Worm (Caenorhabditis elegans) whole organism, young adult: ENCODE data around the gene C10C6.3.
A peak's percentile ranks its signal among the peaks of the same experiment; 100 is the strongest.

Experiments
- B0261.1 ChIP-seq: sonication (generic microtip); optimal IDR thresholded peaks from 2 replicates; lab custom pipeline; 2016; ENCODE audit warnings: mild to moderate bottlenecking, missing genetic modification characterization, moderate library complexity, missing compliant biosample characterization
- F23B12.7 ChIP-seq: sonication (generic microtip); optimal IDR thresholded peaks from 2 replicates; lab custom pipeline; 2017; ENCODE audit warnings: missing genetic modification characterization, mild to moderate bottlenecking, missing compliant biosample characterization, antibody characterized with exemption, moderate library complexity; ENCODE audit not compliant: insufficient read depth
- F33H1.4 ChIP-seq: fragments of 200-800 bp; sonication (Bioruptor generic); IDR thresholded peaks from 2 replicates; pipeline ENCODE4 v1.3.6; 2022; ENCODE audit warnings: missing genetic modification reagents, missing genetic modification characterization, missing compliant biosample characterization
- F37B4.10 ChIP-seq: fragments of 200-800 bp; sonication (Bioruptor generic); IDR thresholded peaks from 2 replicates; pipeline ENCODE4 v1.3.6; 2022; ENCODE audit warnings: missing genetic modification characterization, missing compliant biosample characterization
- F39B2.1 ChIP-seq: fragments of 200-800 bp; sonication (Bioruptor generic); IDR thresholded peaks from 2 replicates; pipeline ENCODE4 v1.3.6; 2022; ENCODE audit warnings: missing genetic modification reagents, missing genetic modification characterization, missing compliant biosample characterization
- F55B11.4 ChIP-seq: sonication (generic microtip); optimal IDR thresholded peaks from 2 replicates; lab custom pipeline; 2016; ENCODE audit warnings: missing compliant biosample characterization, missing genetic modification characterization, borderline replicate concordance; ENCODE audit not compliant: insufficient read depth
- T07F8.4 ChIP-seq: sonication (generic microtip); optimal IDR thresholded peaks from 2 replicates; lab custom pipeline; 2016; ENCODE audit warnings: mild to moderate bottlenecking, missing genetic modification characterization, moderate library complexity, missing compliant biosample characterization
- Y56A3A.18 ChIP-seq: fragments of 200-800 bp; sonication (Bioruptor generic); IDR thresholded peaks from 2 replicates; pipeline ENCODE4 v1.3.6; 2022; ENCODE audit warnings: missing genetic modification reagents, missing genetic modification characterization, missing compliant biosample characterization
- aptf-2 ChIP-seq: fragments of 200-800 bp; sonication (Bioruptor generic); conservative IDR thresholded peaks from 2 replicates; pipeline ENCODE4 v1.3.6; 2022; ENCODE audit warnings: missing genetic modification reagents, missing genetic modification characterization, missing compliant biosample characterization
- aptf-3 ChIP-seq: fragments of 200-800 bp; sonication (Bioruptor generic); IDR thresholded peaks from 2 replicates; pipeline ENCODE4 v1.3.6; 2022; ENCODE audit warnings: missing genetic modification characterization, missing compliant biosample characterization
- attf-5 ChIP-seq: fragments of 200-800 bp; sonication (Bioruptor generic); optimal IDR thresholded peaks from 2 replicates; lab custom pipeline; 2018; ENCODE audit warnings: mild to moderate bottlenecking, missing genetic modification characterization, missing compliant biosample characterization
- ccch-3 ChIP-seq: fragments of 200-800 bp; sonication (Bioruptor generic); optimal IDR thresholded peaks from 2 replicates; lab custom pipeline; 2018; ENCODE audit warnings: mild to moderate bottlenecking, missing genetic modification characterization, missing compliant biosample characterization
- ceh-79 ChIP-seq: sonication (generic microtip); optimal IDR thresholded peaks from 2 replicates; lab custom pipeline; 2017; ENCODE audit warnings: mild to moderate bottlenecking, missing genetic modification characterization, missing compliant biosample characterization
- dpff-1 ChIP-seq: sonication (generic microtip); optimal IDR thresholded peaks from 2 replicates; lab custom pipeline; 2017; ENCODE audit warnings: mild to moderate bottlenecking, missing genetic modification characterization, missing compliant biosample characterization
- egl-44 ChIP-seq: fragments of 200-800 bp; sonication (Bioruptor generic); IDR thresholded peaks from 2 replicates; pipeline ENCODE4 v1.3.6; 2022; ENCODE audit warnings: missing genetic modification reagents, missing genetic modification characterization, missing compliant biosample characterization
- ekl-4 ChIP-seq: fragments of 200-800 bp; sonication (Bioruptor generic); IDR thresholded peaks from 2 replicates; pipeline ENCODE4 v1.3.6; 2022; ENCODE audit warnings: missing genetic modification reagents, missing genetic modification characterization, missing compliant biosample characterization
- gei-17 ChIP-seq: fragments of 200-800 bp; sonication (Bioruptor generic); optimal IDR thresholded peaks from 2 replicates; lab custom pipeline; 2018; ENCODE audit warnings: mild to moderate bottlenecking, missing genetic modification characterization, missing compliant biosample characterization
- hlh-26 ChIP-seq: fragments of 200-800 bp; sonication (Bioruptor generic); conservative IDR thresholded peaks from 2 replicates; pipeline ENCODE4 v1.3.6; 2022; ENCODE audit warnings: missing genetic modification reagents, missing genetic modification characterization, missing compliant biosample characterization
- hrde-1 ChIP-seq: sonication (generic microtip); optimal IDR thresholded peaks from 2 replicates; lab custom pipeline; 2016; ENCODE audit warnings: missing genetic modification characterization, mild to moderate bottlenecking, missing compliant biosample characterization, moderate library complexity, missing genotype, missing genetic modification reagents, borderline replicate concordance
- let-526 ChIP-seq: fragments of 200-800 bp; sonication (Bioruptor generic); IDR thresholded peaks from 2 replicates; pipeline ENCODE4 v1.3.6; 2022; ENCODE audit warnings: missing genetic modification reagents, missing genetic modification characterization, missing compliant biosample characterization
- let-607 ChIP-seq, 2 experiments: fragments of 200-800 bp in 1 of 2; sonication (Bioruptor generic) in 1 of 2; sonication (generic microtip) in 1 of 2; optimal IDR thresholded peaks; 2 replicates each; lab custom pipeline; 2016 to 2018; ENCODE audit warnings: mild to moderate bottlenecking in 2 of 2, missing compliant biosample characterization in 2 of 2, missing genetic modification characterization in 2 of 2, moderate library complexity in 2 of 2, missing genotype in 1 of 2
- lin-26 ChIP-seq: fragments of 200-800 bp; sonication (Bioruptor generic); IDR thresholded peaks from 2 replicates; pipeline ENCODE4 v1.3.6; 2022; ENCODE audit warnings: missing genetic modification reagents, missing genetic modification characterization, missing compliant biosample characterization
- lin-35 ChIP-seq, 3 experiments: fragments of 150-350 bp in 2 of 3; sonication (generic microtip) in 1 of 3; optimal IDR thresholded peaks; 2 replicates each; lab custom pipeline; 2014 to 2018; ENCODE audit warnings: missing biosample characterization in 3 of 3, missing genetic modification characterization in 3 of 3, missing genetic modification reagents in 3 of 3
- lin-40 ChIP-seq: sonication (generic microtip); optimal IDR thresholded peaks from 2 replicates; lab custom pipeline; 2016; ENCODE audit warnings: missing genetic modification characterization, mild to moderate bottlenecking, missing compliant biosample characterization, missing genotype, missing genetic modification reagents
- lin-54 ChIP-seq: fragments of 200-800 bp; sonication (Bioruptor generic); optimal IDR thresholded peaks from 2 replicates; lab custom pipeline; 2018; ENCODE audit warnings: mild to moderate bottlenecking, missing genetic modification characterization, missing compliant biosample characterization
- madf-3 ChIP-seq: fragments of 200-800 bp; sonication (Bioruptor generic); IDR thresholded peaks from 2 replicates; pipeline ENCODE4 v1.3.6; 2022; ENCODE audit warnings: missing genetic modification reagents, missing genetic modification characterization, missing compliant biosample characterization
- madf-6 ChIP-seq: fragments of 200-800 bp; sonication (Bioruptor generic); IDR thresholded peaks from 2 replicates; pipeline ENCODE4 v1.3.6; 2022; ENCODE audit warnings: missing genetic modification reagents, missing genetic modification characterization, missing compliant biosample characterization
- mcd-1 ChIP-seq: fragments of 200-800 bp; sonication (Bioruptor generic); IDR thresholded peaks from 2 replicates; pipeline ENCODE4 v1.3.6; 2022; ENCODE audit warnings: missing genetic modification reagents, missing genetic modification characterization, missing compliant biosample characterization
- mxl-1 ChIP-seq: sonication (generic microtip); optimal IDR thresholded peaks from 2 replicates; lab custom pipeline; 2016; ENCODE audit warnings: missing genetic modification characterization, missing compliant biosample characterization
- nfya-1 ChIP-seq: sonication (generic microtip); optimal IDR thresholded peaks from 2 replicates; lab custom pipeline; 2017; ENCODE audit warnings: antibody characterized with exemption, missing compliant biosample characterization, missing genetic modification characterization, borderline replicate concordance; ENCODE audit not compliant: insufficient read depth
- nhr-120 ChIP-seq: fragments of 200-800 bp; sonication (Bioruptor generic); IDR thresholded peaks from 2 replicates; pipeline ENCODE4 v1.3.6; 2022; ENCODE audit warnings: missing genetic modification characterization, missing compliant biosample characterization
- nhr-179 ChIP-seq: sonication (generic microtip); optimal IDR thresholded peaks from 2 replicates; lab custom pipeline; 2016; ENCODE audit warnings: mild to moderate bottlenecking, missing genetic modification characterization, missing compliant biosample characterization
- nhr-90 ChIP-seq: sonication (generic microtip); optimal IDR thresholded peaks from 2 replicates; lab custom pipeline; 2016; ENCODE audit warnings: missing genotype, mild to moderate bottlenecking, missing genetic modification characterization, missing compliant biosample characterization
- pha-4 ChIP-seq: fragments of 150-350 bp; sonication (generic microtip); optimal IDR thresholded peaks from 2 replicates; lab custom pipeline; 2014; ENCODE audit warnings: missing biosample characterization, missing genetic modification reagents, missing genetic modification characterization
- repo-1 ChIP-seq: sonication (generic microtip); optimal IDR thresholded peaks from 2 replicates; lab custom pipeline; 2017; ENCODE audit warnings: mild to moderate bottlenecking, missing genetic modification characterization, missing compliant biosample characterization
- rpc-1 ChIP-seq, 2 experiments: fragments of 150-350 bp in 1 of 2; sonication (generic microtip) in 1 of 2; optimal IDR thresholded peaks; 2 replicates each; lab custom pipeline; 2014 to 2018; ENCODE audit warnings: missing biosample characterization in 1 of 2, missing genetic modification characterization in 1 of 2, missing genetic modification reagents in 1 of 2, missing genotype in 1 of 2
- snpc-3.4 ChIP-seq: sonication (generic microtip); optimal IDR thresholded peaks from 2 replicates; lab custom pipeline; 2017; ENCODE audit warnings: missing genetic modification characterization, mild to moderate bottlenecking, missing compliant biosample characterization, antibody characterized with exemption, moderate library complexity, missing genotype, missing genetic modification reagents
- snpc-4 ChIP-seq, 5 experiments: fragments of 150-350 bp in 1 of 5; sonication (generic microtip) in 4 of 5; optimal IDR thresholded peaks; 2 replicates each; lab custom pipeline; 2014 to 2018; ENCODE audit warnings: missing genetic modification characterization in 5 of 5, missing biosample characterization in 3 of 5, antibody characterized with exemption in 2 of 5, mild to moderate bottlenecking in 2 of 5, missing compliant biosample characterization in 2 of 5, missing genotype in 2 of 5, moderate library complexity in 2 of 5, missing genetic modification reagents in 1 of 5
- somi-1 ChIP-seq: fragments of 200-800 bp; sonication (Bioruptor generic); optimal IDR thresholded peaks from 2 replicates; lab custom pipeline; 2018; ENCODE audit warnings: mild to moderate bottlenecking, missing genetic modification characterization, missing compliant biosample characterization
- unc-130 ChIP-seq: sonication (generic microtip); optimal IDR thresholded peaks from 2 replicates; lab custom pipeline; 2016; ENCODE audit warnings: missing genetic modification reagents, missing genetic modification characterization, missing compliant biosample characterization
- ztf-18 ChIP-seq: sonication (generic microtip); optimal IDR thresholded peaks from 2 replicates; lab custom pipeline; 2016; ENCODE audit warnings: missing genotype, mild to moderate bottlenecking, missing genetic modification characterization, missing compliant biosample characterization
- ztf-26 ChIP-seq: sonication (generic microtip); optimal IDR thresholded peaks from 2 replicates; lab custom pipeline; 2017; ENCODE audit warnings: missing genetic modification characterization, missing compliant biosample characterization

The C10C6.3 gene

ce11 chrIV:11474067-11474466 lies 9.0 kb upstream of the C10C6.3 start (continued):
- TF ChIP-seq rpc-1 (optimal IDR thresholded peaks at IDR 0.05; lab: Kevin White, UChicago) (peak; percentile 75), rpc-1 (tag; optimal IDR thresholded peaks at IDR 0.05; lab: Kevin White, UChicago) (peak; percentile 95), madf-6 (GFP tag; lab: Robert Waterston, UW) (peak; percentile 81), snpc-4 (GFP tag; optimal IDR thresholded peaks at IDR 0.05; lab: Kevin White, UChicago) (peak; percentile 68), snpc-4 (tag; optimal IDR thresholded peaks at IDR 0.05; lab: Kevin White, UChicago) (peak; percentile 33 to 70 (median 64)), mxl-1 (tag; lab: Kevin White, UChicago) (peak; percentile 94), ztf-26 (peak; percentile 72), hlh-26 (GFP tag; lab: Robert Waterston, UW) (no peak), madf-3 (GFP tag; lab: Robert Waterston, UW) (0 out of 2 replicates have a peak, but pooled peaks have one; percentile 44), attf-5 (GFP tag; lab: Kevin White, UChicago) (peak; percentile 90), ceh-79 (tag; lab: Kevin White, UChicago) (peak; percentile 99), let-526 (peak; percentile 29; the same call in 1 of the 2 replicates), F55B11.4 (tag; lab: Kevin White, UChicago) (peak; percentile 40), pha-4 (tag; lab: Kevin White, UChicago) (no peak), nhr-120 (GFP tag; lab: Robert Waterston, UW) (peak; percentile 95), nhr-179 (peak; percentile 68), repo-1 (tag; lab: Kevin White, UChicago) (peak; percentile 89), F39B2.1 (GFP tag; lab: Robert Waterston, UW) (peak; percentile 40; the same call in 1 of the 2 replicates), gei-17 (GFP tag; lab: Kevin White, UChicago) (peak; percentile 51), lin-54 (peak; percentile 83), B0261.1 (peak; percentile 87), let-607 (tag; optimal IDR thresholded peaks at IDR 0.05; lab: Kevin White, UChicago) (peak; percentile 56 to 66), nfya-1 (tag; lab: Kevin White, UChicago) (no peak), dpff-1 (peak; percentile 63), hrde-1 (peak; percentile 92), snpc-3.4 (tag; lab: Kevin White, UChicago) (peak; percentile 84), Y56A3A.18 (GFP tag; lab: Robert Waterston, UW) (peak; percentile 90), ekl-4 (GFP tag; lab: Robert Waterston, UW) (peak; percentile 85), nhr-90 (tag; lab: Kevin White, UChicago) (peak; percentile 98), F23B12.7 (tag; lab: Kevin White, UChicago) (peak; percentile 83), F37B4.10 (peak; percentile 95), F33H1.4 (GFP tag; lab: Robert Waterston, UW) (peak; percentile 67), aptf-2 (0 out of 2 replicates have a peak, but pooled peaks have one; percentile 7), mcd-1 (GFP tag; lab: Robert Waterston, UW) (peak; percentile 70), lin-35 (GFP tag; optimal IDR thresholded peaks at IDR 0.05; lab: Kevin White, UChicago) (peak in 1 of 3 experiments; percentile 40), ccch-3 (GFP tag; lab: Kevin White, UChicago) (no peak)

ce11 chrIV:11472023-11472422 lies 7.0 kb upstream of the C10C6.3 start:
- TF ChIP-seq nfya-1 (tag; lab: Kevin White, UChicago) (no peak), T07F8.4 (no peak), lin-26 (GFP tag; lab: Robert Waterston, UW) (no peak), Y56A3A.18 (GFP tag; lab: Robert Waterston, UW) (no peak), lin-40 (tag; lab: Kevin White, UChicago) (no peak), somi-1 (no peak), ztf-18 (tag; lab: Kevin White, UChicago) (no peak), F39B2.1 (GFP tag; lab: Robert Waterston, UW) (no peak), egl-44 (GFP tag; lab: Robert Waterston, UW) (no peak), unc-130 (GFP tag; lab: Kevin White, UChicago) (no peak), aptf-3 (GFP tag; lab: Robert Waterston, UW) (no peak)
- TF ChIP-seq, all 124 proteins: peak for 0
